Worm (Caenorhabditis elegans) whole organism, L4 larva: ENCODE results near the gene F49F1.7.
A peak's percentile ranks its signal among the peaks of the same experiment; 100 is the strongest.

Experiments used
- F26F4.8 ChIP-seq: fragments of 200-800 bp; sonication (Bioruptor generic); conservative IDR thresholded peaks from 2 replicates; pipeline ENCODE4 v1.3.6; 2022; ENCODE audit warnings: missing genetic modification characterization, missing compliant biosample characterization
- F37D6.2 ChIP-seq: sonication (generic microtip); optimal IDR thresholded peaks from 2 replicates; lab custom pipeline; 2016; ENCODE audit warnings: mild to moderate bottlenecking, missing genetic modification characterization, missing compliant biosample characterization
- F44E2.7 ChIP-seq: fragments of 200-800 bp; sonication (Bioruptor generic); IDR thresholded peaks from 2 replicates; pipeline ENCODE4 v2.1.2; 2022; ENCODE audit warnings: missing genetic modification characterization, missing compliant biosample characterization
- R02D3.7 ChIP-seq: fragments of 150-350 bp; sonication (generic microtip); optimal IDR thresholded peaks from 3 replicates; lab custom pipeline; 2014; ENCODE audit warnings: missing biosample characterization, missing genetic modification characterization
- Y48G9A.11 ChIP-seq: fragments of 200-800 bp; sonication (Bioruptor generic); IDR thresholded peaks from 2 replicates; pipeline ENCODE4 v1.3.6; 2022; ENCODE audit warnings: missing genetic modification reagents, missing genetic modification characterization, missing compliant biosample characterization
- ZK546.5 ChIP-seq, 2 experiments: sonication (generic microtip); optimal IDR thresholded peaks; 2 replicates each; lab custom pipeline; 2017; ENCODE audit warnings: missing biosample characterization in 2 of 2, missing genetic modification characterization in 2 of 2
- aly-2 ChIP-seq: sonication (generic microtip); optimal IDR thresholded peaks from 2 replicates; lab custom pipeline; 2018; ENCODE audit warnings: missing biosample characterization, missing genetic modification characterization
- attf-4 ChIP-seq: sonication (generic microtip); optimal IDR thresholded peaks from 3 replicates; lab custom pipeline; 2017; ENCODE audit warnings: missing biosample characterization, missing genetic modification characterization
- ceh-82 ChIP-seq: sonication (generic microtip); optimal IDR thresholded peaks from 2 replicates; lab custom pipeline; 2017; ENCODE audit warnings: missing biosample characterization, missing genetic modification characterization
- ces-1 ChIP-seq: fragments of 150-350 bp; sonication (generic microtip); optimal IDR thresholded peaks from 4 replicates; lab custom pipeline; 2014; ENCODE audit warnings: missing biosample characterization, missing genetic modification reagents, missing genetic modification characterization
- cey-2 ChIP-seq: sonication (generic microtip); optimal IDR thresholded peaks from 3 replicates; lab custom pipeline; 2017; ENCODE audit warnings: missing genetic modification characterization, mild to moderate bottlenecking, missing compliant biosample characterization, antibody characterized with exemption, borderline replicate concordance; ENCODE audit not compliant: insufficient read depth
- daf-16 ChIP-seq, 3 experiments: sonication (generic microtip); optimal IDR thresholded peaks; 2 replicates each; lab custom pipeline; 2016 to 2017; ENCODE audit warnings: missing genetic modification characterization in 3 of 3, missing genetic modification reagents in 3 of 3, mild to moderate bottlenecking in 2 of 3, missing compliant biosample characterization in 2 of 3, missing biosample characterization in 1 of 3, moderate library complexity in 1 of 3
- daf-19 ChIP-seq: fragments of 200-800 bp; sonication (Bioruptor generic); conservative IDR thresholded peaks from 2 replicates; pipeline ENCODE4 v1.3.6; 2022; ENCODE audit warnings: missing genetic modification characterization, missing compliant biosample characterization
- dmd-6 ChIP-seq: fragments of 200-800 bp; sonication (Bioruptor generic); IDR thresholded peaks from 2 replicates; pipeline ENCODE4 v1.3.6; 2022; ENCODE audit warnings: missing genetic modification reagents, missing genetic modification characterization, missing compliant biosample characterization
- dmd-9 ChIP-seq: fragments of 200-800 bp; sonication (Bioruptor generic); IDR thresholded peaks from 2 replicates; pipeline ENCODE4 v1.3.6; 2022; ENCODE audit warnings: missing genetic modification reagents, missing genetic modification characterization, missing compliant biosample characterization
- dpl-1 ChIP-seq: fragments of 150-350 bp; optimal IDR thresholded peaks from 2 replicates; lab custom pipeline; 2014; ENCODE audit warnings: missing biosample characterization, missing genetic modification reagents, missing genetic modification characterization
- duxl-1 ChIP-seq: sonication (generic microtip); optimal IDR thresholded peaks from 2 replicates; lab custom pipeline; 2016; ENCODE audit warnings: mild to moderate bottlenecking, missing genetic modification characterization, moderate library complexity, missing compliant biosample characterization; ENCODE audit not compliant: poor library complexity
- dve-1 ChIP-seq: sonication (generic microtip); optimal IDR thresholded peaks from 2 replicates; lab custom pipeline; 2017; ENCODE audit warnings: antibody characterized with exemption, mild to moderate bottlenecking, missing genetic modification characterization, missing compliant biosample characterization; ENCODE audit not compliant: insufficient read depth
- hif-1 ChIP-seq, 2 experiments: sonication (generic microtip); optimal IDR thresholded peaks; 2 replicates each; lab custom pipeline; 2016 to 2017; ENCODE audit warnings: missing compliant biosample characterization in 2 of 2, missing genetic modification characterization in 2 of 2, missing genetic modification reagents in 2 of 2, missing genotype in 2 of 2, mild to moderate bottlenecking in 1 of 2
- hlh-11 ChIP-seq: fragments of 200-800 bp; sonication (Bioruptor generic); optimal IDR thresholded peaks from 2 replicates; lab custom pipeline; 2018; ENCODE audit warnings: mild to moderate bottlenecking, missing genetic modification characterization, missing compliant biosample characterization
- hlh-30 ChIP-seq: sonication (generic microtip); optimal IDR thresholded peaks from 2 replicates; lab custom pipeline; 2017; ENCODE audit warnings: antibody characterized with exemption, mild to moderate bottlenecking, missing genetic modification characterization, missing compliant biosample characterization; ENCODE audit not compliant: insufficient read depth
- lin-1 ChIP-seq: fragments of 200-800 bp; sonication (Bioruptor generic); IDR thresholded peaks from 2 replicates; pipeline ENCODE4 v1.3.6; 2022; ENCODE audit warnings: missing genetic modification reagents, missing genetic modification characterization, missing compliant biosample characterization
- lin-29 ChIP-seq: fragments of 200-800 bp; sonication (Bioruptor generic); IDR thresholded peaks from 2 replicates; pipeline ENCODE4 v1.3.6; 2022; ENCODE audit warnings: missing genetic modification reagents, missing genetic modification characterization, missing compliant biosample characterization
- lin-38 ChIP-seq: fragments of 200-800 bp; sonication (Bioruptor generic); IDR thresholded peaks from 2 replicates; pipeline ENCODE4 v1.3.6; 2022; ENCODE audit warnings: missing genetic modification reagents, missing genetic modification characterization, missing compliant biosample characterization
- lsy-2 ChIP-seq, 2 experiments: fragments of 150-350 bp in 1 of 2; sonication (generic microtip) in 1 of 2; optimal IDR thresholded peaks; 2 replicates each; lab custom pipeline; 2014 to 2017; ENCODE audit warnings: missing biosample characterization in 2 of 2, missing genetic modification characterization in 2 of 2
- mep-1 ChIP-seq: fragments of 150-350 bp; sonication (generic microtip); optimal IDR thresholded peaks from 3 replicates; lab custom pipeline; 2014; ENCODE audit warnings: missing biosample characterization, missing genetic modification characterization
- mes-2 ChIP-seq: sonication (generic microtip); optimal IDR thresholded peaks from 2 replicates; lab custom pipeline; 2016; ENCODE audit warnings: missing genotype, mild to moderate bottlenecking, missing genetic modification characterization, missing compliant biosample characterization; ENCODE audit not compliant: poor library complexity, severe bottlenecking
- nhr-237 ChIP-seq: sonication (generic microtip); optimal IDR thresholded peaks from 2 replicates; lab custom pipeline; 2017; ENCODE audit warnings: missing biosample characterization, missing genetic modification characterization
- nhr-28 ChIP-seq: fragments of 150-350 bp; optimal IDR thresholded peaks from 2 replicates; lab custom pipeline; 2014; ENCODE audit warnings: missing biosample characterization, missing genetic modification characterization
- nhr-41 ChIP-seq: fragments of 200-800 bp; sonication (Bioruptor generic); IDR thresholded peaks from 2 replicates; pipeline ENCODE4 v1.3.6; 2022; ENCODE audit warnings: missing genetic modification reagents, missing genetic modification characterization, missing compliant biosample characterization
- nhr-77 ChIP-seq: fragments of 150-350 bp; optimal IDR thresholded peaks from 2 replicates; lab custom pipeline; 2014; ENCODE audit warnings: missing biosample characterization, missing genetic modification characterization
- php-3 ChIP-seq: fragments of 200-800 bp; sonication (Bioruptor generic); IDR thresholded peaks from 2 replicates; pipeline ENCODE4 v1.3.6; 2022; ENCODE audit warnings: missing genetic modification reagents, missing genetic modification characterization, missing compliant biosample characterization
- sdz-12 ChIP-seq: fragments of 200-800 bp; sonication (Bioruptor generic); optimal IDR thresholded peaks from 2 replicates; lab custom pipeline; 2018; ENCODE audit warnings: mild to moderate bottlenecking, missing genetic modification characterization, missing compliant biosample characterization
- skn-1 ChIP-seq: fragments of 150-350 bp; optimal IDR thresholded peaks from 2 replicates; lab custom pipeline; 2014; ENCODE audit warnings: missing biosample characterization, missing genetic modification characterization
- snpc-1.2 ChIP-seq: fragments of 200-800 bp; sonication (Bioruptor generic); IDR thresholded peaks from 2 replicates; pipeline ENCODE4 v1.3.6; 2022; ENCODE audit warnings: missing genetic modification reagents, missing genetic modification characterization, missing compliant biosample characterization
- unc-62 ChIP-seq, 3 experiments: fragments of 150-350 bp in 1 of 3; sonication (generic microtip); optimal IDR thresholded peaks in 2 of 3; peaks in 1 of 3; 1 replicate in 1 of 3; 2 replicates in 2 of 3; lab custom pipeline; 2014 to 2017; ENCODE audit warnings: missing biosample characterization in 3 of 3, missing genetic modification characterization in 3 of 3, missing genetic modification reagents in 3 of 3, missing genotype in 1 of 3
- ztf-11 ChIP-seq: fragments of 150-350 bp; optimal IDR thresholded peaks from 2 replicates; lab custom pipeline; 2014; ENCODE audit warnings: missing biosample characterization, missing genetic modification characterization

The F49F1.7 gene

DNA sequence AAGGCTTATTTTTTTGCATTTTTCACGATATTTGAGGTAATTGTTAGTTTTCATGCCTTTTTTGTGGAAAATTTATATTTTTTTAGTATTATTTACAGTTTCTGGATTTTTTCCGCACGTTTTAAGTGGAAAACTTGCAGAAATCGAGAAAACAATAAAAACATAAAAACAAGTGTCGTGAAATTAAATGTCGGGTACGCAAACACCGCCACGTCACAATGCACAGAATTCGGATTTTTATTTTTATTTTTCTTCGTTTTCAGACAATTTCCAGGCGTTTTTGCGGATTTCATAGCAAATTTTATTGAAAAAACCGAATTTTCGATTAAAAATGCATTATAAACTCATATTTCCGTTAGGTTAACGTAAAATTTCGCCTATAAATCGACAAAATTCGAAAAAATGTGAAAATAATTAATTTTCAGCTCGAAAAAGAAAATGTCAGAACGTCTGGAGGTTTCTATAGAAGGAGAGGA is 39.7 kb downstream of the F49F1.7 start, which contains the start of gene C35B1.2:
C35B1.2 (plus strand) TSS at position 426 of the 476 bp plus-strand sequence.
- TF ChIP-seq snpc-1.2 (GFP tag; lab: Robert Waterston, UW) (0 out of 2 replicates have a peak, but pooled peaks have one; percentile 41), lsy-2 (tag; optimal IDR thresholded peaks at IDR 0.05; lab: Kevin White, UChicago) (peak in 1 of 2 experiments; percentile 51), cey-2 (no peak), mes-2 (peak; percentile 53), sdz-12 (GFP tag; lab: Kevin White, UChicago) (no peak), lin-38 (GFP tag; lab: Robert Waterston, UW) (peak; percentile 42), hif-1 (tag; optimal IDR thresholded peaks at IDR 0.05; lab: Kevin White, UChicago) (no peak), F37D6.2 (tag; lab: Kevin White, UChicago) (no peak), daf-16 (GFP tag; optimal IDR thresholded peaks at IDR 0.05; lab: Kevin White, UChicago) (no peak), daf-16 (tag; optimal IDR thresholded peaks at IDR 0.05; lab: Kevin White, UChicago) (peak; percentile 10), php-3 (GFP tag; lab: Robert Waterston, UW) (0 out of 2 replicates have a peak, but pooled peaks have one; percentile 26), daf-19 (GFP tag; lab: Robert Waterston, UW) (no peak)

DNA sequence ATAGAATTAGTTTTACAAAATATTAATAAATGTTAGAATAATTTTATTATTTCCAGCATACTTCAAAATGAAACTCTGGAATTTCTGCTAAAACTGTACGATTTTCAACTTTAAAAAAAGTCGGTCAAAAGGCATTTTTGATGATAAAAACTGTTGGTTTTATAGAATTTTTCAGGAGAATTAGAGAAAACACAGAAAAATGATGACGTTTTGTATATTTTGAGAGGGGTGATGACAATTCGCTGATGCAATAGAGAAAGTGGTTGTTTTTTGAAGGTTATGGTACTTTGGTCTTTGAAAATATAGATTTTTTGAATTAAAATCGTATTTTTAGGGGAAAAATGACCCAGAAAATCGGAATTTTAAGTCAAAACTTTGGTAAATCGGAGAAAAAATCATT is 40.5 kb downstream of the F49F1.7 start:
- TF ChIP-seq R02D3.7 (tag; lab: Kevin White, UChicago), result no peak
- TF ChIP-seq F26F4.8 (GFP tag; lab: Robert Waterston, UW), result no peak
- no peak for TF ChIP-seq attf-4 (tag; lab: Kevin White, UChicago)
- no peak for TF ChIP-seq ceh-82 (tag; lab: Kevin White, UChicago)
- no peak for TF ChIP-seq nhr-41
- TF ChIP-seq ztf-11 (tag; lab: Kevin White, UChicago), result no peak
- TF ChIP-seq dpl-1 (GFP tag; lab: Kevin White, UChicago), result no peak
- no peak for TF ChIP-seq ces-1 (GFP tag; lab: Kevin White, UChicago)
- TF ChIP-seq hlh-30, result peak; percentile 47
- TF ChIP-seq mep-1, result peak; percentile 7
- no peak for TF ChIP-seq duxl-1 (tag; lab: Kevin White, UChicago)
- peak; percentile 23 for TF ChIP-seq nhr-77
- TF ChIP-seq nhr-28 (tag; lab: Kevin White, UChicago), result peak; percentile 35
- peak; percentile 29; the same call in 1 of the 2 replicates for TF ChIP-seq dmd-6 (GFP tag; lab: Robert Waterston, UW)
- no peak for TF ChIP-seq unc-62 (GFP tag; optimal IDR thresholded peaks at IDR 0.05 in 1 of 2; lab: Kevin White, UChicago)
- TF ChIP-seq unc-62 (tag; optimal IDR thresholded peaks at IDR 0.05; lab: Kevin White, UChicago), result no peak
- no peak for TF ChIP-seq dmd-9 (GFP tag; lab: Robert Waterston, UW)
- no peak for TF ChIP-seq Y48G9A.11 (GFP tag; lab: Robert Waterston, UW)
- peak; percentile 52 for TF ChIP-seq dve-1
- no peak for TF ChIP-seq F44E2.7 (GFP tag; lab: Robert Waterston, UW)
- peak; percentile 23 for TF ChIP-seq hlh-11 (tag; lab: Kevin White, UChicago)
- no peak for TF ChIP-seq daf-16 (GFP tag; optimal IDR thresholded peaks at IDR 0.05; lab: Kevin White, UChicago)
- peak; percentile 83 for TF ChIP-seq daf-16 (tag; optimal IDR thresholded peaks at IDR 0.05; lab: Kevin White, UChicago)
- TF ChIP-seq lsy-2 (tag; optimal IDR thresholded peaks at IDR 0.05; lab: Kevin White, UChicago), result peak in 1 of 2 experiments; percentile 17
- no peak for TF ChIP-seq nhr-237 (tag; lab: Kevin White, UChicago)
- no peak for TF ChIP-seq mes-2
- TF ChIP-seq skn-1 (tag; lab: Kevin White, UChicago), result no peak
- no peak for TF ChIP-seq lin-1 (GFP tag; lab: Robert Waterston, UW)
- no peak for TF ChIP-seq aly-2 (tag; lab: Kevin White, UChicago)
- no peak for TF ChIP-seq ZK546.5 (tag; optimal IDR thresholded peaks at IDR 0.05; lab: Kevin White, UChicago)
- TF ChIP-seq lin-29 (GFP tag; lab: Robert Waterston, UW), result no peak
